Fruit fly (Drosophila melanogaster) S2 (cell line): ENCODE measurements around the gene CG8461.

Source experiments
- CG8478 ChIP-seq: fragments of >200 bp; optimal IDR thresholded peaks from 2 replicates; lab custom pipeline; 2018
- CTCF ChIP-seq, 2 experiments: fragments of >200 bp; optimal IDR thresholded peaks; 2 replicates each; lab custom pipeline; 2018

DNA sequence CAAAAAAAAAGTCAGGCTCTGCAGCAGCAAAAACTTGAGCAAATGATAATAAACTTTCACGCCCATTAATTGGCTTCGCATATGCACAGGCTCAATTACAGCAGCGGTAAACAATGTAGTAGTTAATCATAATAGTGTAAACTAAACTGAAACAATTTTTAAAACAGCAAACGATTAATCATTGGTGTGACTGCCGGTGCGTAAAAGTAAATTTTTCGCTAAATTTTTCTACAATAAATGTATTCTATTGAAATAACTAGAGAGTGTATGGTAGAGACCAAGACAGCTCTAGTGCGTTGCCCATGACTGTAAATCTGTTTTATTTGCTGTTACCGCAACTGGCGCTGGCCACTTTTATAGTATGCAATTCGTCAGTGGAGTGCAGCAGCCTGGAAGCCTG lies 15.4 kb downstream of the CG8461 start:
- TF ChIP-seq CTCF (optimal IDR thresholded peaks at IDR 0.05; lab: Kevin White, UChicago): no peak
- TF ChIP-seq CG8478 (lab: Kevin White, UChicago): no peak
